Worm (Caenorhabditis elegans) whole organism, midembryonic: ENCODE results near the gene copg-1.

ENCODE experiments used
- T22C8.4 ChIP-seq: fragments of 200-800 bp; sonication (Bioruptor generic); IDR thresholded peaks from 2 replicates; pipeline ENCODE4 v1.3.6; 2022; ENCODE audit warnings: missing genetic modification characterization, missing compliant biosample characterization
- cog-1 ChIP-seq: sonication (generic microtip); optimal IDR thresholded peaks from 2 replicates; lab custom pipeline; 2016; ENCODE audit warnings: missing genetic modification characterization, missing compliant biosample characterization
- flt-1 ChIP-seq: fragments of 200-800 bp; sonication (Bioruptor generic); IDR thresholded peaks from 2 replicates; pipeline ENCODE4 v1.3.6; 2022; ENCODE audit warnings: missing genetic modification characterization, missing compliant biosample characterization
- ref-1 ChIP-seq: fragments of 200-800 bp; sonication (Bioruptor generic); conservative IDR thresholded peaks from 2 replicates; pipeline ENCODE4 v1.3.6; 2022; ENCODE audit warnings: missing genetic modification reagents, missing genetic modification characterization, missing compliant biosample characterization
- tab-1 ChIP-seq: fragments of 200-800 bp; sonication (Bioruptor generic); IDR thresholded peaks from 2 replicates; pipeline ENCODE4 v1.3.6; 2022; ENCODE audit warnings: missing genetic modification characterization, missing compliant biosample characterization
- ztf-23 ChIP-seq: fragments of 200-800 bp; sonication (Bioruptor generic); IDR thresholded peaks from 2 replicates; pipeline ENCODE4 v1.3.6; 2022; ENCODE audit warnings: missing genetic modification reagents, missing genetic modification characterization, missing compliant biosample characterization

DNA sequence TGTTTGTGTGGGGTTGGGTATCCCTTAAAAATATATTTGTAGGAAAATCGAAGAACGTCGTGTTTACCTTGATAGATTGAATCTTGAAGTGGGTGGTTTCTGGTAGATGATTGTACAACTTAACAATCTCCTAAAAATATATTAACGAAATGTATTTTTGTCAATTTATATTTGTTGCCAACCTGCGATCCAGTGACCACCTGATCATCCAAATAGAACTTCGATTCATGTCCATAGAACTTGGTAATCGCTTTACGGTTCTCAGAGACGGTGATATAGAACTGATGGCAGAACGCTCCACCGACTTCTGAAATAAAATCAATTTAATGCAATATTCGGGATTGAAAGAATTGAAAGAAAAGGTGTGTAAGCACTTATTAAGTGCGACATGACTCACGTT, 23.3 kb upstream of the copg-1 start:
- TF ChIP-seq tab-1 (GFP tag; lab: Robert Waterston, UW) (no peak), cog-1 (tag; lab: Kevin White, UChicago) (no peak), T22C8.4 (GFP tag; lab: Robert Waterston, UW) (no peak), ztf-23 (no peak), flt-1 (GFP tag; lab: Robert Waterston, UW) (no peak), ref-1 (GFP tag; lab: Robert Waterston, UW) (no peak)
